Worm (Caenorhabditis elegans) whole organism, early embryonic: Measurements from ENCODE around the gene F26F2.7.

Experiments
- F13C5.2 ChIP-seq: sonication (generic microtip); optimal IDR thresholded peaks from 2 replicates; lab custom pipeline; 2017; ENCODE audit warnings: mild to moderate bottlenecking, missing genetic modification characterization, inconsistent platforms, missing compliant biosample characterization
- aly-1 ChIP-seq: sonication (generic microtip); optimal IDR thresholded peaks from 2 replicates; lab custom pipeline; 2016; ENCODE audit warnings: missing genetic modification characterization, missing compliant biosample characterization
- ama-1 ChIP-seq: fragments of 150-350 bp; optimal IDR thresholded peaks from 2 replicates; lab custom pipeline; 2014
- ceh-13 ChIP-seq: fragments of 200-800 bp; sonication (Bioruptor generic); optimal IDR thresholded peaks from 2 replicates; lab custom pipeline; 2018; ENCODE audit warnings: mild to moderate bottlenecking, missing genetic modification characterization, missing compliant biosample characterization
- ceh-36 ChIP-seq: sonication (generic microtip); optimal IDR thresholded peaks from 2 replicates; lab custom pipeline; 2016; ENCODE audit warnings: missing genetic modification characterization, inconsistent platforms, missing compliant biosample characterization
- ets-7 ChIP-seq: sonication (generic microtip); optimal IDR thresholded peaks from 2 replicates; lab custom pipeline; 2016; ENCODE audit warnings: missing genotype, missing genetic modification characterization, missing compliant biosample characterization
- flt-1 ChIP-seq: fragments of 200-800 bp; sonication (Bioruptor generic); IDR thresholded peaks from 2 replicates; pipeline ENCODE4 v1.3.6; 2022; ENCODE audit warnings: missing genetic modification characterization, missing compliant biosample characterization
- hmbx-1 ChIP-seq: sonication (generic microtip); optimal IDR thresholded peaks from 2 replicates; lab custom pipeline; 2016; ENCODE audit warnings: mild to moderate bottlenecking, missing genetic modification characterization, missing compliant biosample characterization
- hnd-1 ChIP-seq: sonication (generic microtip); optimal IDR thresholded peaks from 2 replicates; lab custom pipeline; 2016; ENCODE audit warnings: missing genetic modification characterization, missing compliant biosample characterization
- pes-1 ChIP-seq: fragments of 200-800 bp; sonication (Bioruptor generic); IDR thresholded peaks from 2 replicates; pipeline ENCODE4 v1.3.6; 2022; ENCODE audit warnings: missing genetic modification reagents, missing genetic modification characterization, missing compliant biosample characterization
- scrt-1 ChIP-seq: fragments of 200-800 bp; sonication (Bioruptor generic); IDR thresholded peaks from 2 replicates; pipeline ENCODE4 v1.3.6; 2022; ENCODE audit warnings: missing genetic modification characterization, missing compliant biosample characterization
- sea-1 ChIP-seq: fragments of 200-800 bp; sonication (Bioruptor generic); conservative IDR thresholded peaks from 2 replicates; pipeline ENCODE4 v1.3.6; 2022; ENCODE audit warnings: missing genetic modification characterization, missing compliant biosample characterization
- tbx-11 ChIP-seq: fragments of 200-800 bp; sonication (Bioruptor generic); IDR thresholded peaks from 2 replicates; pipeline ENCODE4 v1.3.6; 2022; ENCODE audit warnings: missing genetic modification characterization, missing compliant biosample characterization
- tra-4 ChIP-seq: sonication (generic microtip); optimal IDR thresholded peaks from 2 replicates; lab custom pipeline; 2017; ENCODE audit warnings: missing genetic modification characterization, missing compliant biosample characterization

- TF ChIP-seq ets-7 = no peak
- TF ChIP-seq ama-1 (lab: Kevin White, UChicago) = no peak
- no peak for TF ChIP-seq tbx-11 (GFP tag; lab: Robert Waterston, UW)
- TF ChIP-seq tra-4 = no peak
- no peak for TF ChIP-seq sea-1 (GFP tag; lab: Robert Waterston, UW)
- TF ChIP-seq F13C5.2 (tag; lab: Kevin White, UChicago) = no peak
- TF ChIP-seq hnd-1 (tag; lab: Kevin White, UChicago) = no peak
- TF ChIP-seq aly-1 = no peak
- TF ChIP-seq flt-1 (GFP tag; lab: Robert Waterston, UW) = no peak
- TF ChIP-seq hmbx-1 (tag; lab: Kevin White, UChicago) = no peak
- no peak for TF ChIP-seq pes-1 (GFP tag; lab: Robert Waterston, UW)
- TF ChIP-seq ceh-36 (tag; lab: Kevin White, UChicago) = no peak
- TF ChIP-seq scrt-1 (GFP tag; lab: Robert Waterston, UW) = no peak
- no peak for TF ChIP-seq ceh-13 (GFP tag; lab: Kevin White, UChicago)
These were observed 7.4 kb upstream of the F26F2.7 start, which contains the start of gene F26F2.5 for ce11 chrV:20573392-20573791.
